Worm (Caenorhabditis elegans): ENCODE results near the gene slc-36.1.
A peak's percentile ranks its signal among the peaks of the same experiment; 100 is the strongest.

slc-36.1 gene

ce11 chrIII:13258752-13259151 is 48.5 kb upstream of the slc-36.1 start:
- TF ChIP-seq nfya-1 (tag; optimal IDR thresholded peaks at IDR 0.05), result peak; percentile 29
- TF ChIP-seq ceh-24 (tag; optimal IDR thresholded peaks at IDR 0.05), result no peak

ce11 chrIII:13260344-13260743 is 47.0 kb upstream of the slc-36.1 start:
- TF ChIP-seq lim-6 (tag; optimal IDR thresholded peaks at IDR 0.05) (no peak), rnt-1 (tag; optimal IDR thresholded peaks at IDR 0.05) (no peak), hlh-30 (tag; optimal IDR thresholded peaks at IDR 0.05; ENCODE audit: insufficient read depth) (no peak), ceh-2 (tag; optimal IDR thresholded peaks at IDR 0.05) (no peak), pros-1 (tag; optimal IDR thresholded peaks at IDR 0.05) (no peak), hlh-8 (tag; optimal IDR thresholded peaks at IDR 0.05) (no peak), mec-3 (tag; optimal IDR thresholded peaks at IDR 0.05; ENCODE audit: borderline replicate concordance) (no peak), dmd-4 (tag; optimal IDR thresholded peaks at IDR 0.05; ENCODE audit: borderline replicate concordance) (no peak), pqm-1 (tag; optimal IDR thresholded peaks at IDR 0.05) (no peak), K09A11.1 (tag; optimal IDR thresholded peaks at IDR 0.05; ENCODE audit: insufficient read depth) (no peak)

ce11 chrIII:13262987-13263386 is 44.3 kb upstream of the slc-36.1 start, which contains the start of gene F56A8.4:
Gene F56A8.4 (plus strand): TSS chrIII:13263287.
- TF ChIP-seq fax-1 (tag; optimal IDR thresholded peaks at IDR 0.05) (no peak), ttx-3 (tag; optimal IDR thresholded peaks at IDR 0.05) (no peak), ztf-16 (tag; optimal IDR thresholded peaks at IDR 0.05) (no peak)

ce11 chrIII:13265566-13265965 is 41.7 kb upstream of the slc-36.1 start, which contains the start of gene F56A8.5:
Gene F56A8.5 (plus strand): TSS chrIII:13265866.
- TF ChIP-seq pha-2 (tag; optimal IDR thresholded peaks at IDR 0.05) (no peak), odd-2 (tag; optimal IDR thresholded peaks at IDR 0.05) (no peak), unc-3 (GFP tag; conservative IDR thresholded peaks at IDR 0.05) (no peak), unc-3 (tag; optimal IDR thresholded peaks at IDR 0.05) (no peak), ttx-3 (tag; optimal IDR thresholded peaks at IDR 0.05) (no peak), dve-1 (tag; optimal IDR thresholded peaks at IDR 0.05) (no peak), ceh-30 (tag; optimal IDR thresholded peaks at IDR 0.05) (no peak), C08G9.2 (tag; optimal IDR thresholded peaks at IDR 0.05) (no peak), ztf-16 (tag; optimal IDR thresholded peaks at IDR 0.05) (no peak), ceh-19 (GFP tag; optimal IDR thresholded peaks at IDR 0.05) (no peak), eyg-1 (tag; optimal IDR thresholded peaks at IDR 0.05) (no peak), sox-2 (GFP tag; IDR thresholded peaks at IDR 0.05) (no peak)

- no peak for TF ChIP-seq lin-11 (tag; optimal IDR thresholded peaks at IDR 0.05)
- no peak for TF ChIP-seq hlh-6 (tag; optimal IDR thresholded peaks at IDR 0.05)
- no peak for TF ChIP-seq K09A11.1 (tag; optimal IDR thresholded peaks at IDR 0.05; ENCODE audit: insufficient read depth)
- TF ChIP-seq nhr-11 (tag; optimal IDR thresholded peaks at IDR 0.05), result no peak
- TF ChIP-seq T23F11.4 (GFP tag; optimal IDR thresholded peaks at IDR 0.05), result no peak
- no peak for TF ChIP-seq ceh-2 (tag; optimal IDR thresholded peaks at IDR 0.05)
- no peak for TF ChIP-seq fax-1 (tag; optimal IDR thresholded peaks at IDR 0.05)
- no peak for TF ChIP-seq madf-2 (tag; optimal IDR thresholded peaks at IDR 0.05)
- TF ChIP-seq rnt-1 (tag; optimal IDR thresholded peaks at IDR 0.05), result no peak
- TF ChIP-seq pat-9 (tag; optimal IDR thresholded peaks at IDR 0.05), result no peak
- no peak for TF ChIP-seq tbx-2 (tag; optimal IDR thresholded peaks at IDR 0.05)
- TF ChIP-seq odd-2 (tag; optimal IDR thresholded peaks at IDR 0.05), result no peak
- TF ChIP-seq dmd-4 (tag; optimal IDR thresholded peaks at IDR 0.05; ENCODE audit: borderline replicate concordance), result no peak
- TF ChIP-seq ceh-14 (tag; optimal IDR thresholded peaks at IDR 0.05), result no peak
- TF ChIP-seq fkh-6 (tag; optimal IDR thresholded peaks at IDR 0.05), result no peak
- TF ChIP-seq ceh-18 (tag; optimal IDR thresholded peaks at IDR 0.05), result no peak
- TF ChIP-seq pros-1 (tag; optimal IDR thresholded peaks at IDR 0.05), result no peak
These were observed 40.3 kb upstream of the slc-36.1 start for ce11 chrIII:13267046-13267445.

All from whole organism, late embryonic.